Fruit fly (Drosophila melanogaster): ENCODE measurements around the gene ssp3.
A peak's percentile ranks its signal among the peaks of the same experiment; 100 is the strongest.

dm6 chr2L:18936056-18936455, 7.7 kb downstream of the ssp3 start:
- no peak for TF ChIP-seq CG32264 (GFP tag; optimal IDR thresholded peaks at IDR 0.05)
- no peak for TF ChIP-seq sv (GFP tag; optimal IDR thresholded peaks at IDR 0.05)
- TF ChIP-seq usp (GFP tag; optimal IDR thresholded peaks at IDR 0.05) = no peak
- TF ChIP-seq Dfd (GFP tag; optimal IDR thresholded peaks at IDR 0.05) = no peak
- peak; percentile 5 for TF ChIP-seq Vsx2 (GFP tag; optimal IDR thresholded peaks at IDR 0.05; ENCODE audit: partially characterized antibody)
- TF ChIP-seq psq (GFP tag; optimal IDR thresholded peaks at IDR 0.05) = no peak
- no peak for TF ChIP-seq Mio (GFP tag; optimal IDR thresholded peaks at IDR 0.05)
- TF ChIP-seq Hr83 (GFP tag; optimal IDR thresholded peaks at IDR 0.05; ENCODE audit: poor library complexity, severe bottlenecking) = peak; percentile 64
- no peak for TF ChIP-seq dl (GFP tag; optimal IDR thresholded peaks at IDR 0.05; ENCODE audit: insufficient read depth in 1 of 2, partially characterized antibody in 2 of 2)

Measured in whole organism, wandering third instar larva.